Worm (Caenorhabditis elegans): Measurements from ENCODE around the gene asps-1.

DNA sequence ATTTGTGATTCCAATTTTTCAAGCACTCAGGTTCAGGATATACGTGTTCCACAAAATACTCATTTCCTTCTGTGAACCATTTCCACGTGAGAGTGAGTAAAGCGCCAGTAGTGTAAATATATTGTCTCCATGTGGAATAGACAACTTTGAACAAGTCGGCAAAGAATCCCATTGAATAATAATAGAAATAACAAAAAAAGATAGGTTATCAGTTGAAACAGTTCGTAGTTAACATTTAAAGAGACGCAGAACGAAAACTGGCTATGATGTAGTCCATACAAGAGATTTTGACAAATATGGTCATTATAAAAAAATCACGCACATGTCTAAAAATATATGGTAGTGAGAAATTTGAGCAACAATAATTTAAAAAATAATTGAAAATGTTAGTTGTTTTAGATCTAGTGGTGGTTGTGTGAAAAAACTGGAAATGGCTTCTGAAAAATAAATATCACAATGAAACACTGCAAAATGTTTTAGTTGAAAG, 40.3 kb upstream of the asps-1 start, which contains the start of gene ceeh-2:
- TF ChIP-seq nhr-28 (tag; optimal IDR thresholded peaks at IDR 0.05) (no peak), tbx-8 (GFP tag; optimal IDR thresholded peaks at IDR 0.05) (no peak), cnd-1 (tag; optimal IDR thresholded peaks at IDR 0.05) (no peak), ztf-11 (tag; optimal IDR thresholded peaks at IDR 0.05) (no peak), mep-1 (tag; optimal IDR thresholded peaks at IDR 0.05) (no peak)

All from whole organism, mixed stage, embryonic.